Worm (Caenorhabditis elegans): ENCODE data around the gene cnep-1.

ce11 chrII:7343668-7344067 lies 33.5 kb downstream of the cnep-1 start:
- TF ChIP-seq R02D3.7 (tag; optimal IDR thresholded peaks at IDR 0.05) (no peak), lsy-2 (tag; optimal IDR thresholded peaks at IDR 0.05) (no peak), snpc-4 (tag; optimal IDR thresholded peaks at IDR 0.05) (no peak)
